Fruit fly (Drosophila melanogaster) whole organism, pupa: ENCODE results near the gene sty.

ENCODE experiments used
- CG10348 ChIP-seq: fragments of 200-800 bp; sonication (Bioruptor generic); IDR thresholded peaks from 2 replicates; pipeline ENCODE4 v1.3.6; 2022; ENCODE audit warnings: missing biosample characterization, missing genetic modification characterization
- CG12605 ChIP-seq: fragments of 200-800 bp; sonication (Bioruptor generic); IDR thresholded peaks from 2 replicates; pipeline ENCODE4 v1.3.6; 2022; ENCODE audit warnings: missing biosample characterization, missing genetic modification characterization
- CG13204 ChIP-seq: fragments of 200-800 bp; sonication (Bioruptor generic); optimal IDR thresholded peaks from 2 replicates; lab custom pipeline; 2018; ENCODE audit warnings: missing biosample characterization, mild to moderate bottlenecking, missing genetic modification characterization, moderate library complexity
- CG14655 ChIP-seq: fragments of 200-800 bp; sonication (Bioruptor generic); optimal IDR thresholded peaks from 3 replicates; lab custom pipeline; 2017; ENCODE audit warnings: mild to moderate bottlenecking, missing biosample characterization, missing genetic modification reagents, missing genetic modification characterization
- CG15710 ChIP-seq: fragments of 200-800 bp; sonication (Bioruptor generic); optimal IDR thresholded peaks from 2 replicates; lab custom pipeline; 2018; ENCODE audit warnings: missing biosample characterization, mild to moderate bottlenecking, missing genetic modification characterization, moderate library complexity
- CG17806 ChIP-seq: fragments of 200-800 bp; sonication (Bioruptor generic); optimal IDR thresholded peaks from 2 replicates; lab custom pipeline; 2018; ENCODE audit warnings: missing biosample characterization, mild to moderate bottlenecking, missing genetic modification characterization, moderate library complexity
- CG32121 ChIP-seq: fragments of 200-800 bp; sonication (Bioruptor generic); IDR thresholded peaks from 2 replicates; pipeline ENCODE4 v1.3.6; 2022; ENCODE audit warnings: missing biosample characterization, missing genetic modification characterization
- CG34367 ChIP-seq: fragments of 200-800 bp; sonication (Bioruptor generic); optimal IDR thresholded peaks from 2 replicates; lab custom pipeline; 2018; ENCODE audit warnings: missing biosample characterization, mild to moderate bottlenecking, missing genetic modification characterization
- CG4496 ChIP-seq: fragments of 200-800 bp; sonication (Bioruptor generic); IDR thresholded peaks from 3 replicates; pipeline ENCODE4 v1.3.6; 2022; ENCODE audit warnings: missing biosample characterization, missing genetic modification characterization
- CG8159 ChIP-seq: fragments of 200-800 bp; sonication (Bioruptor generic); optimal IDR thresholded peaks from 3 replicates; lab custom pipeline; 2018; ENCODE audit warnings: missing biosample characterization, mild to moderate bottlenecking, missing genetic modification characterization, moderate library complexity
- CG8301 ChIP-seq: fragments of 200-800 bp; sonication (Bioruptor generic); optimal IDR thresholded peaks from 2 replicates; lab custom pipeline; 2018; ENCODE audit warnings: missing biosample characterization, mild to moderate bottlenecking, missing genetic modification characterization
- CG9948 ChIP-seq: fragments of 200-800 bp; sonication (Bioruptor generic); optimal IDR thresholded peaks from 2 replicates; lab custom pipeline; 2018; ENCODE audit warnings: missing biosample characterization, mild to moderate bottlenecking, missing genetic modification characterization, moderate library complexity
- D1 ChIP-seq: fragments of 200-800 bp; sonication (Bioruptor generic); optimal IDR thresholded peaks from 2 replicates; lab custom pipeline; 2018; ENCODE audit warnings: missing biosample characterization, mild to moderate bottlenecking, missing genetic modification characterization, moderate library complexity
- EcR ChIP-seq: fragments of 200-800 bp; sonication (Bioruptor generic); optimal IDR thresholded peaks from 3 replicates; lab custom pipeline; 2019; ENCODE audit warnings: missing biosample characterization, missing genetic modification characterization, mild to moderate bottlenecking, moderate library complexity, missing genetic modification reagents
- Ets98B ChIP-seq: fragments of 200-800 bp; sonication (Bioruptor generic); IDR thresholded peaks from 2 replicates; pipeline ENCODE4 v1.3.6; 2022; ENCODE audit warnings: missing biosample characterization, missing genetic modification characterization
- Pif1A ChIP-seq: fragments of 200-800 bp; sonication (Bioruptor generic); optimal IDR thresholded peaks from 3 replicates; lab custom pipeline; 2016; ENCODE audit warnings: missing biosample characterization, missing genetic modification characterization
- Pif1B ChIP-seq: fragments of 200-800 bp; sonication (Bioruptor generic); optimal IDR thresholded peaks from 3 replicates; lab custom pipeline; 2016; ENCODE audit warnings: missing biosample characterization, missing genetic modification characterization
- Snoo ChIP-seq: fragments of 200-800 bp; sonication (Bioruptor generic); optimal IDR thresholded peaks from 3 replicates; lab custom pipeline; 2017; ENCODE audit warnings: missing biosample characterization, mild to moderate bottlenecking, missing genetic modification characterization, inconsistent platforms
- fd96Ca ChIP-seq: fragments of 200-800 bp; sonication (Bioruptor generic); IDR thresholded peaks from 3 replicates; pipeline ENCODE4 v1.3.6; 2022; ENCODE audit warnings: missing biosample characterization, missing genetic modification characterization
- gl ChIP-seq: fragments of 200-800 bp; sonication (Bioruptor generic); optimal IDR thresholded peaks from 2 replicates; lab custom pipeline; 2018; ENCODE audit warnings: missing biosample characterization, mild to moderate bottlenecking, missing genetic modification characterization
- rn ChIP-seq: fragments of 200-800 bp; sonication (Bioruptor generic); IDR thresholded peaks from 2 replicates; pipeline ENCODE4 v1.3.6; 2022; ENCODE audit warnings: missing biosample characterization, missing genetic modification characterization

The sty gene

dm6 chr3L:3435531-3436309, 11.0 kb upstream of the sty start:
- TF ChIP-seq CG10348 (GFP tag; lab: Robert Waterston, UW) (no peak), fd96Ca (GFP tag; lab: Robert Waterston, UW) (no peak), Ets98B (GFP tag; lab: Robert Waterston, UW) (no peak), CG32121 (GFP tag; lab: Robert Waterston, UW) (no peak), Pif1A (no peak), CG8301 (tag; lab: Kevin White, UChicago) (no peak), D1 (tag; lab: Kevin White, UChicago) (no peak), CG12605 (GFP tag; lab: Robert Waterston, UW) (no peak), CG9948 (tag; lab: Kevin White, UChicago) (no peak), Snoo (tag; lab: Kevin White, UChicago) (no peak), CG15710 (no peak)

DNA sequence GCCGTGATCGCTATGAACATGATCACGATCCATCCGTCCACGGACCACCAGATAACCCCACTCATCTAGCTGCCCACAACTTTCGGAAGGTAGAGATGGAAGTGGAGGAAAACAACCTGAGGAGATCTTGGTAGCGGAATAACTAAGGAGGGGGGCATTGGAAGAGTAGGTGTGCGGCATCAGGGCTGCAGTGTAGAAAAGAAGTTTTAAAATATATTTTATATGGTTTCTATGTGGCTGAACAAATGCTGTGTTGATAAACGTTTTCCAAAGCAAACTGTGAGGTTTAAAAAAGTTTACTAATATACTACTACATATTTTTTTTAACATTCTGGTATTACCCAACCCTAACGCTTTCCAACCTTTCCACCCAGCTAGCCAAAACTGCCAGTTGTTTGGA, 10.1 kb upstream of the sty start:
- TF ChIP-seq CG4496 (GFP tag; lab: Robert Waterston, UW) (peak; percentile 53; the same call in 1 of the 3 replicates), Ets98B (GFP tag; lab: Robert Waterston, UW) (peak; percentile 64), CG13204 (GFP tag; lab: Kevin White, UChicago) (no peak), CG14655 (GFP tag; lab: Kevin White, UChicago) (peak; percentile 54), gl (tag; lab: Kevin White, UChicago) (no peak), fd96Ca (GFP tag; lab: Robert Waterston, UW) (peak; percentile 23; the same call in 1 of the 3 replicates), CG8301 (tag; lab: Kevin White, UChicago) (peak; percentile 25)

dm6 chr3L:3433955-3434354, 9.2 kb upstream of the sty start:
- TF ChIP-seq CG32121 (GFP tag; lab: Robert Waterston, UW) (no peak), CG13204 (GFP tag; lab: Kevin White, UChicago) (no peak), fd96Ca (GFP tag; lab: Robert Waterston, UW) (no peak), Pif1B (no peak), Ets98B (GFP tag; lab: Robert Waterston, UW) (no peak), rn (no peak), gl (tag; lab: Kevin White, UChicago) (no peak), EcR (no peak), CG15710 (no peak), CG17806 (tag; lab: Kevin White, UChicago) (no peak), D1 (tag; lab: Kevin White, UChicago) (no peak), CG34367 (tag; lab: Kevin White, UChicago) (no peak), CG8159 (tag; lab: Kevin White, UChicago) (no peak), CG14655 (GFP tag; lab: Kevin White, UChicago) (no peak), CG8301 (tag; lab: Kevin White, UChicago) (no peak)

dm6 chr3L:3432656-3433344, 8.1 kb upstream of the sty start:
- no peak for TF ChIP-seq D1 (tag; lab: Kevin White, UChicago)
- TF ChIP-seq rn = peak; percentile 38; the same call in 1 of the 2 replicates
- peak; percentile 23 for TF ChIP-seq Pif1B
- TF ChIP-seq gl (tag; lab: Kevin White, UChicago) = no peak
- peak; percentile 40 for TF ChIP-seq CG17806 (tag; lab: Kevin White, UChicago)
- peak; percentile 76 for TF ChIP-seq CG4496 (GFP tag; lab: Robert Waterston, UW)
- peak; percentile 44; the same call in 1 of the 2 replicates for TF ChIP-seq CG12605 (GFP tag; lab: Robert Waterston, UW)
- TF ChIP-seq CG8301 (tag; lab: Kevin White, UChicago) = peak; percentile 61
- peak; percentile 12 for TF ChIP-seq CG34367 (tag; lab: Kevin White, UChicago)
- peak; percentile 46 for TF ChIP-seq EcR
- TF ChIP-seq Snoo (tag; lab: Kevin White, UChicago) = peak; percentile 83
- TF ChIP-seq fd96Ca (GFP tag; lab: Robert Waterston, UW) = peak; percentile 60; the same call in 2 of the 3 replicates
- peak; percentile 61 for TF ChIP-seq CG14655 (GFP tag; lab: Kevin White, UChicago)
- peak; percentile 48; the same call in 1 of the 2 replicates for TF ChIP-seq CG10348 (GFP tag; lab: Robert Waterston, UW)
- TF ChIP-seq Pif1A = peak; percentile 29
- TF ChIP-seq CG32121 (GFP tag; lab: Robert Waterston, UW) = peak; percentile 82
- TF ChIP-seq CG8159 (tag; lab: Kevin White, UChicago) = peak; percentile 59
- TF ChIP-seq CG9948 (tag; lab: Kevin White, UChicago) = peak; percentile 24
- no peak for TF ChIP-seq CG13204 (GFP tag; lab: Kevin White, UChicago)
- TF ChIP-seq Ets98B (GFP tag; lab: Robert Waterston, UW) = peak; percentile 82
- TF ChIP-seq CG15710 = peak; percentile 42

- no peak for TF ChIP-seq CG14655 (GFP tag; lab: Kevin White, UChicago)
- no peak for TF ChIP-seq CG4496 (GFP tag; lab: Robert Waterston, UW)
- no peak for TF ChIP-seq gl (tag; lab: Kevin White, UChicago)
- TF ChIP-seq EcR = no peak
- TF ChIP-seq D1 (tag; lab: Kevin White, UChicago) = no peak
- TF ChIP-seq Snoo (tag; lab: Kevin White, UChicago) = no peak
- TF ChIP-seq CG12605 (GFP tag; lab: Robert Waterston, UW) = no peak
- no peak for TF ChIP-seq Pif1B
Observed at dm6 chr3L:3431061-3431648, 6.4 kb upstream of the sty start.
